Worm (Caenorhabditis elegans) whole organism, L3 larva: Measurements from ENCODE around the gene nhr-255.

Source experiments
- ZK546.5 ChIP-seq: sonication (generic microtip); optimal IDR thresholded peaks from 2 replicates; lab custom pipeline; 2017; ENCODE audit warnings: missing biosample characterization, missing genetic modification characterization
- ceh-82 ChIP-seq: fragments of 150-350 bp; optimal IDR thresholded peaks from 2 replicates; lab custom pipeline; 2014; ENCODE audit warnings: missing biosample characterization, missing genetic modification characterization
- ceh-9 ChIP-seq: sonication (generic microtip); optimal IDR thresholded peaks from 2 replicates; lab custom pipeline; 2018; ENCODE audit warnings: missing biosample characterization, missing genetic modification characterization
- elt-3 ChIP-seq, 3 experiments: fragments of 150-350 bp in 1 of 3; sonication (generic microtip) in 2 of 3; optimal IDR thresholded peaks; 2 replicates in 2 of 3; 4 replicates in 1 of 3; lab custom pipeline; 2014 to 2017; ENCODE audit warnings: missing biosample characterization in 3 of 3, missing genetic modification characterization in 3 of 3
- lin-15B ChIP-seq: fragments of 150-350 bp; optimal IDR thresholded peaks from 2 replicates; lab custom pipeline; 2014; ENCODE audit warnings: missing biosample characterization, missing genetic modification characterization
- nhr-11 ChIP-seq: fragments of 150-350 bp; optimal IDR thresholded peaks from 2 replicates; lab custom pipeline; 2014; ENCODE audit warnings: missing biosample characterization, missing genetic modification characterization
- nhr-12 ChIP-seq: fragments of 150-350 bp; optimal IDR thresholded peaks from 2 replicates; lab custom pipeline; 2014; ENCODE audit warnings: missing biosample characterization, missing genetic modification characterization
- nhr-25 ChIP-seq: sonication (generic microtip); optimal IDR thresholded peaks from 2 replicates; lab custom pipeline; 2017; ENCODE audit warnings: missing biosample characterization, missing genetic modification characterization
- skn-1 ChIP-seq: fragments of 150-350 bp; optimal IDR thresholded peaks from 2 replicates; lab custom pipeline; 2014; ENCODE audit warnings: missing biosample characterization, missing genetic modification characterization
- tbx-2 ChIP-seq: sonication (generic microtip); optimal IDR thresholded peaks from 2 replicates; lab custom pipeline; 2016; ENCODE audit warnings: mild to moderate bottlenecking, missing genetic modification characterization, missing compliant biosample characterization
- zag-1 ChIP-seq: fragments of 150-350 bp; optimal IDR thresholded peaks from 2 replicates; lab custom pipeline; 2014; ENCODE audit warnings: missing biosample characterization, missing genetic modification characterization
- ztf-11 ChIP-seq: fragments of 150-350 bp; optimal IDR thresholded peaks from 2 replicates; lab custom pipeline; 2014; ENCODE audit warnings: missing biosample characterization, missing genetic modification characterization

DNA sequence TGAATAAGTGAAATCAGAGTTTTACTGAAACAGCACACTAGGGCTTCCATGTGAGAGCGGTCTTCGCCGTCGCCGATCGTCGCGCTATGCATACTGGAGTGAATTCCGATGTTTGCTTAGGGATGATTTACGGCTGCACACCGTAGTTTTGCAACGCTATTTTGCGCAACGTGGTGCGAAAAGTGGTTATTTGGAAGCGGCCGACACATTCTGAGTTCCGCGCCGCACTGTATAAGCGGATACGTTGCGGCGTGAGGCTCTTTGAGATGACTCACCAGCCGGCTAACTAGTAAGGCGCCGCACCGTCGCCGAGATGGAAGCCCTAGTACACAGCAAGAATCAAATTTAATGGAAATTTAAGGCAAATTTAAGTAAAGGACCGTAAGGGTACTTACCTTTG lies 26.1 kb downstream of the nhr-255 start:
- no peak for TF ChIP-seq elt-3 (tag; optimal IDR thresholded peaks at IDR 0.05; lab: Kevin White, UChicago)
- TF ChIP-seq tbx-2 (tag; lab: Kevin White, UChicago) = no peak
- no peak for TF ChIP-seq lin-15B (tag; lab: Kevin White, UChicago)
- TF ChIP-seq skn-1 = no peak
- TF ChIP-seq ceh-9 (tag; lab: Kevin White, UChicago) = no peak
- no peak for TF ChIP-seq nhr-11 (tag; lab: Kevin White, UChicago)
- TF ChIP-seq nhr-12 = no peak
- TF ChIP-seq ZK546.5 (tag; lab: Kevin White, UChicago) = no peak
- TF ChIP-seq nhr-25 (tag; lab: Kevin White, UChicago) = no peak
- no peak for TF ChIP-seq zag-1 (tag; lab: Kevin White, UChicago)
- TF ChIP-seq ceh-82 (tag; lab: Kevin White, UChicago) = no peak
- TF ChIP-seq ztf-11 (tag; lab: Kevin White, UChicago) = no peak
